Worm (Caenorhabditis elegans) whole organism, L4 larva: ENCODE measurements around the gene pgp-1.

Experiments used
- T20F7.1 ChIP-seq: fragments of 200-800 bp; sonication (Bioruptor generic); optimal IDR thresholded peaks from 2 replicates; lab custom pipeline; 2018; ENCODE audit warnings: mild to moderate bottlenecking, missing genetic modification characterization, missing compliant biosample characterization
- daf-19 ChIP-seq: fragments of 200-800 bp; sonication (Bioruptor generic); conservative IDR thresholded peaks from 2 replicates; pipeline ENCODE4 v1.3.6; 2022; ENCODE audit warnings: missing genetic modification characterization, missing compliant biosample characterization
- egl-27 ChIP-seq: sonication (generic microtip); optimal IDR thresholded peaks from 3 replicates; lab custom pipeline; 2017; ENCODE audit warnings: missing biosample characterization, missing genetic modification reagents, missing genetic modification characterization
- lin-39 ChIP-seq: fragments of 150-350 bp; optimal IDR thresholded peaks from 2 replicates; lab custom pipeline; 2014; ENCODE audit warnings: missing biosample characterization, missing genetic modification reagents, missing genetic modification characterization
- mdl-1 ChIP-seq, 2 experiments: fragments of 150-350 bp in 1 of 2; sonication (generic microtip) in 1 of 2; optimal IDR thresholded peaks; 2 replicates each; lab custom pipeline; 2014 to 2017; ENCODE audit warnings: missing biosample characterization in 2 of 2, missing genetic modification characterization in 2 of 2
- mxl-2 ChIP-seq: fragments of 200-800 bp; sonication (Bioruptor generic); conservative IDR thresholded peaks from 2 replicates; pipeline ENCODE4 v1.3.6; 2022; ENCODE audit warnings: missing genetic modification reagents, missing genetic modification characterization, missing compliant biosample characterization
- nhr-11 ChIP-seq: fragments of 150-350 bp; optimal IDR thresholded peaks from 2 replicates; lab custom pipeline; 2014; ENCODE audit warnings: missing biosample characterization, missing genetic modification characterization
- unc-62 ChIP-seq, 3 experiments: fragments of 150-350 bp in 1 of 3; sonication (generic microtip); optimal IDR thresholded peaks in 2 of 3; peaks in 1 of 3; 1 replicate in 1 of 3; 2 replicates in 2 of 3; lab custom pipeline; 2014 to 2017; ENCODE audit warnings: missing biosample characterization in 3 of 3, missing genetic modification characterization in 3 of 3, missing genetic modification reagents in 3 of 3, missing genotype in 1 of 3

- TF ChIP-seq nhr-11 (no peak), egl-27 (no peak), lin-39 (tag; lab: Kevin White, UChicago) (no peak), mdl-1 (tag; optimal IDR thresholded peaks at IDR 0.05; lab: Kevin White, UChicago) (no peak), unc-62 (GFP tag; optimal IDR thresholded peaks at IDR 0.05 in 1 of 2; lab: Kevin White, UChicago) (no peak), unc-62 (tag; optimal IDR thresholded peaks at IDR 0.05; lab: Kevin White, UChicago) (no peak), T20F7.1 (GFP tag; lab: Kevin White, UChicago) (no peak), mxl-2 (GFP tag; lab: Robert Waterston, UW) (no peak), daf-19 (GFP tag; lab: Robert Waterston, UW) (no peak)
These were observed 31.6 kb downstream of the pgp-1 start, which contains the start of the genes hsb-1 and let-99 for ce11 chrIV:12567176-12567892.
